Worm (Caenorhabditis elegans) whole organism, L4 larva: ENCODE measurements around the gene grl-22.

Experiments used
- ZK337.2 ChIP-seq: fragments of 200-800 bp; sonication (Bioruptor generic); IDR thresholded peaks from 2 replicates; pipeline ENCODE4 v1.3.6; 2022; ENCODE audit warnings: missing genetic modification reagents, missing genetic modification characterization, missing compliant biosample characterization
- cey-2 ChIP-seq: sonication (generic microtip); optimal IDR thresholded peaks from 3 replicates; lab custom pipeline; 2017; ENCODE audit warnings: missing genetic modification characterization, mild to moderate bottlenecking, missing compliant biosample characterization, antibody characterized with exemption, borderline replicate concordance; ENCODE audit not compliant: insufficient read depth
- fos-1 ChIP-seq: fragments of 150-350 bp; optimal IDR thresholded peaks from 2 replicates; lab custom pipeline; 2014; ENCODE audit warnings: missing biosample characterization, missing genetic modification characterization
- hlh-11 ChIP-seq: fragments of 200-800 bp; sonication (Bioruptor generic); optimal IDR thresholded peaks from 2 replicates; lab custom pipeline; 2018; ENCODE audit warnings: mild to moderate bottlenecking, missing genetic modification characterization, missing compliant biosample characterization
- nhr-76 ChIP-seq: fragments of 150-350 bp; optimal IDR thresholded peaks from 2 replicates; lab custom pipeline; 2014; ENCODE audit warnings: missing biosample characterization, missing genetic modification characterization
- pqm-1 ChIP-seq: sonication (generic microtip); optimal IDR thresholded peaks from 2 replicates; lab custom pipeline; 2017; ENCODE audit warnings: missing biosample characterization, missing genetic modification characterization
- tra-1 ChIP-seq: fragments of 200-800 bp; sonication (Bioruptor generic); IDR thresholded peaks from 2 replicates; pipeline ENCODE4 v1.3.6; 2022; ENCODE audit warnings: missing genetic modification reagents, missing genetic modification characterization, missing compliant biosample characterization
- unc-130 ChIP-seq: sonication (generic microtip); optimal IDR thresholded peaks from 2 replicates; lab custom pipeline; 2016; ENCODE audit warnings: missing genetic modification reagents, missing genetic modification characterization, missing compliant biosample characterization
- unc-62 ChIP-seq, 3 experiments: fragments of 150-350 bp in 1 of 3; sonication (generic microtip); optimal IDR thresholded peaks in 2 of 3; peaks in 1 of 3; 1 replicate in 1 of 3; 2 replicates in 2 of 3; lab custom pipeline; 2014 to 2017; ENCODE audit warnings: missing biosample characterization in 3 of 3, missing genetic modification characterization in 3 of 3, missing genetic modification reagents in 3 of 3, missing genotype in 1 of 3
- ztf-11 ChIP-seq: fragments of 150-350 bp; optimal IDR thresholded peaks from 2 replicates; lab custom pipeline; 2014; ENCODE audit warnings: missing biosample characterization, missing genetic modification characterization

ce11 chrIII:5421406-5421805, 7.6 kb upstream of the grl-22 start:
- TF ChIP-seq unc-130 (GFP tag; lab: Kevin White, UChicago), result no peak
- TF ChIP-seq nhr-76 (tag; lab: Kevin White, UChicago), result no peak
- TF ChIP-seq pqm-1 (tag; lab: Kevin White, UChicago), result peak; percentile 25
- no peak for TF ChIP-seq fos-1
- peak; percentile 72 for TF ChIP-seq hlh-11 (tag; lab: Kevin White, UChicago)
- TF ChIP-seq tra-1 (GFP tag; lab: Robert Waterston, UW), result no peak
- TF ChIP-seq unc-62 (GFP tag; optimal IDR thresholded peaks at IDR 0.05 in 1 of 2; lab: Kevin White, UChicago), result peak in 1 of 2 experiments; percentile 22
- no peak for TF ChIP-seq unc-62 (tag; optimal IDR thresholded peaks at IDR 0.05; lab: Kevin White, UChicago)
- TF ChIP-seq ZK337.2 (GFP tag; lab: Robert Waterston, UW), result no peak
- TF ChIP-seq ztf-11 (tag; lab: Kevin White, UChicago), result no peak
- TF ChIP-seq cey-2 (tag; lab: Kevin White, UChicago), result no peak
